Worm (Caenorhabditis elegans): ENCODE data around the gene unc-32.

unc-32 gene

DNA sequence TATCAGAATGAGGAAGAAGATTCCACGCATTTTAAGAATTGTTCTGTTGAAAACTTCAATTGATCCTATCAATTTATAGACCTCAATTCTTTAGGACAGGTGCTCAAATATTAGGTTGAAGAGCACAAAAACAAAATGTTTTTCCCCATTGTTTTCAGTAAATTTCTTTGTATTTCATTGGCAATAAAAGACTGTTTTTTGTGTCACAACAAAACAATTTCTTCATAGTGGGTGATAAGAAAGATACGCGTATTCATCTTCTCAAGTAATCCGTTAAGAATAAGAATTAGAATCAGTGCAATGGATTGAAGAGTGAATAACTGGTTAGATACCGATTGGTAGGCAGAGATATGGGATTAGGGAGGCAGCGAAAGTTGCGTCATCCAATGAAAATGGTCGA, 55.2 kb downstream of the unc-32 start, which contains the start of gene ZK643.6:
ZK643.6 (minus strand) TSS at position 101 of the 400 bp plus-strand sequence.
- TF ChIP-seq Y48G9A.11 (GFP tag; IDR thresholded peaks at IDR 0.05) (no peak), ceh-44 (GFP tag; IDR thresholded peaks at IDR 0.05) (no peak), daf-19 (GFP tag; conservative IDR thresholded peaks at IDR 0.05) (no peak), ceh-62 (tag; optimal IDR thresholded peaks at IDR 0.05) (no peak), dpl-1 (GFP tag; optimal IDR thresholded peaks at IDR 0.05) (no peak), egl-43 (GFP tag; IDR thresholded peaks at IDR 0.05) (no peak), zip-11 (GFP tag; IDR thresholded peaks at IDR 0.05) (no peak), D1046.2 (GFP tag; IDR thresholded peaks at IDR 0.05) (no peak), hlh-30 (tag; optimal IDR thresholded peaks at IDR 0.05; ENCODE audit: insufficient read depth) (no peak), nhr-11 (tag; optimal IDR thresholded peaks at IDR 0.05) (no peak), set-16 (GFP tag; IDR thresholded peaks at IDR 0.05) (no peak), ceh-32 (tag; optimal IDR thresholded peaks at IDR 0.05; ENCODE audit: poor library complexity) (no peak), nhr-77 (tag; optimal IDR thresholded peaks at IDR 0.05) (no peak), nhr-28 (tag; optimal IDR thresholded peaks at IDR 0.05) (no peak), zag-1 (tag; optimal IDR thresholded peaks at IDR 0.05) (no peak)

Measured in whole organism, L4 larva.